Fruit fly (Drosophila melanogaster) Kc167 (cell line): ENCODE results near the gene Ae2.

Experiments
- Myc ChIP-seq: fragments of >200 bp; optimal IDR thresholded peaks from 2 replicates; lab custom pipeline; 2017; ENCODE audit warnings: missing external identifiers
- Sin3A ChIP-seq: fragments of >200 bp; optimal IDR thresholded peaks from 2 replicates; lab custom pipeline; 2018; ENCODE audit warnings: missing external identifiers
- h ChIP-seq: fragments of >200 bp; optimal IDR thresholded peaks from 3 replicates; lab custom pipeline; 2018; ENCODE audit warnings: missing external identifiers
- insv ChIP-seq: fragments of >200 bp; optimal IDR thresholded peaks from 3 replicates; lab custom pipeline; 2018; ENCODE audit warnings: missing external identifiers
- psq ChIP-seq: fragments of >200 bp; optimal IDR thresholded peaks from 2 replicates; lab custom pipeline; 2017; ENCODE audit warnings: missing external identifiers
- ttk ChIP-seq: sonication (Bioruptor generic); optimal IDR thresholded peaks from 2 replicates; lab custom pipeline; 2017; ENCODE audit warnings: missing external identifiers

The Ae2 gene

DNA sequence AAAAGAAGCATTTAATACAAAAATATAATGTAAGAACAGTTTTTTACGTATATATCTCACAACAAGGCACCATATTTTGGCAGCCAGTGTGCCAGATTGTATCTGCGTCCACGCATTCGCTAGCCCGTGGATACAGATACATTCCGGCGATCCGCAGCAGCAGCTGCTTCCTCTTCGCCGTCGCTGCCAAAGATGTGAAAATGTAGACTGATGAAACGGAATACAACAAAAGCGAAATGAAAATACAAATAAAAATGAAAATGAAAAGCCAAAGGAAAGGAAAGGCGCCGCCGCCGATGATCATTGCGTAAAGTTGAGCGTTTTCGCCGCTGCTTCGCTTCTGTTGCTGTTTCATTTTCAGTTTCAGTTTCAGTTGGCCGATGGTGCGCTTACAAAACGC lies 52.4 kb downstream of the Ae2 start:
- TF ChIP-seq ttk (lab: Kevin White, UChicago), result no peak
- TF ChIP-seq Sin3A (lab: Kevin White, UChicago), result no peak
- TF ChIP-seq psq, result no peak
- no peak for TF ChIP-seq insv (lab: Kevin White, UChicago)
- TF ChIP-seq Myc, result no peak
- no peak for TF ChIP-seq h (lab: Kevin White, UChicago)

DNA sequence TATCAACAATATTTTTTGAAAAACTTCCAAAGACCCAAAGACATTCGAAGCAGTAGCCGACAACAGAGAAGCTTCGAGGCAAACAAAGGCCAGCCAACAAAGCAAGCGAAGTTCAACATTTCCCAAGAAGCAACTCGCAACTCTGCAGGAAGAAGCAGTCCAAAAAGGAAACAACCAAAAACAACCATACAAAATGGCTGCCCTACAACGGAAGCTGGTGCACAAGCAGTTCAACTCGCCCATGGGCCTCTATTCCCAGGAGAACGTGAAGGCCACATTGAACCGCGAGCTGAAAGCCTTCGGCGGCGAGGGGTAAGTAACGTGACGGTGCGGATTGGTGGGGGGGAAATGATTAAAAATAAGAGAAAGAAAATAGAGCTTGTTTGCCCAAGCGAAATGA lies 56.9 kb downstream of the Ae2 start:
- TF ChIP-seq psq, result no peak
- no peak for TF ChIP-seq h (lab: Kevin White, UChicago)
- no peak for TF ChIP-seq insv (lab: Kevin White, UChicago)
- no peak for TF ChIP-seq Myc
- no peak for TF ChIP-seq Sin3A (lab: Kevin White, UChicago)
- no peak for TF ChIP-seq ttk (lab: Kevin White, UChicago)

- TF ChIP-seq Sin3A (lab: Kevin White, UChicago) (no peak), psq (no peak), h (lab: Kevin White, UChicago) (no peak), Myc (no peak), ttk (lab: Kevin White, UChicago) (no peak), insv (lab: Kevin White, UChicago) (no peak)
These were observed 57.9 kb downstream of the Ae2 start for dm6 chr3L:9821138-9821681.

DNA sequence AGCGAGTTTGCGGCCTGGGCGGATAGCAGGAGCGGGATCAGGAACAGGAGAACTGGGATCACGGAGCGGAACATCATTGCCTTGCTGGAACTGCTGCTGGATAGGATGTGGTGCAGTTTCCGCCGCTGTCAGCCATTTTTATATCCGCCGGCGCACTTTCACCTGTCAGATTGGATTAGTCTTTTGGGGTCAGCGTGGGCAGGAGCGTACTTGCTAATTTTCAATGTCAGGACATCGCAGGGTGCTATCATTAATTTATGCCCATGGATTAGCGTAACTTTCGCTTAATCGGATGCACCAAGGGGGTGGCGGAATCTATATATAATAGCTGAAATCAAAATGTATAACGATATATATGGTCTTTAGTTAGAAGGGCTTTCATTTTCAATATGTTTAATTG lies 60.5 kb downstream of the Ae2 start, which contains the start of gene Ilp5:
Gene Ilp5, minus strand, starts transcription at position 101 of the 400 bp plus-strand sequence.
- TF ChIP-seq ttk (lab: Kevin White, UChicago) (no peak), psq (no peak), h (lab: Kevin White, UChicago) (no peak), insv (lab: Kevin White, UChicago) (no peak), Sin3A (lab: Kevin White, UChicago) (no peak), Myc (no peak)

DNA sequence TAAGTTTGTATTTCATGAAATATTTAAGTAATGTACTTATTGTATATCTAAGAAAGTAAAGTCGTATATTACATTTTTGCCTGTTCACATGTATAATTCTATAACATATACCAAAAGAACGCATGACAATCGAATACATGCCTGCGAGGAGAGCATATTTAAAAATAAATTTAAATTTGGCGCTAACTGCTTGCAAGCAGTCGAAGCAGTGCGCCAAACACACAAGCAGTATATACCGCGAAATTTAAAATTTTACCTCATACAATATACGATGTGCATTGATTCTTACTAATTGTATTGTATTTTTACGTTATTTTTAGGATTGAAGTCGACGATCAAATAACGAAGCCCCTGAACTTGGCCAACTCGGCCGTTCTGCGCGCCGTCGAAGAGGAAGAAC lies 60.9 kb downstream of the Ae2 start:
- TF ChIP-seq ttk (lab: Kevin White, UChicago) (no peak), Myc (no peak), psq (no peak), insv (lab: Kevin White, UChicago) (no peak), Sin3A (lab: Kevin White, UChicago) (no peak), h (lab: Kevin White, UChicago) (no peak)

DNA sequence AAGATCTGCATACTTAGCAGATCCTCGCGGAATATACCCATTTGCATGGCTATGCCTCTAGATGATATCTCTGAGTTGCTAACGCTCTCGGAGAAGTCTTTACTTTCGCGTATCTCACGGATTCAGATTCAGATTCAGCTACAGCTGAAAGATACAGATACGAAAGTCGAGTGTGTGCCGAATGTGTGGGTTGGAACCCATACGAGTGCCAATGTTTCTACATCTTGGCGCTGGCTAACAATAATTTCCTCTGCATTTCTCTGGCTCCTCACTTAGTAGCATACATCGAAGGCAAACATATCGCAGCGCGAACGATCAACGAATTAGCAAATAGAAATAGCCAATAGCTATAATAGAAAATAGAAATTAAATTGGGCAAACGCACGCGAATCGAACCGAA lies 65.8 kb downstream of the Ae2 start:
- TF ChIP-seq psq, result no peak
- no peak for TF ChIP-seq insv (lab: Kevin White, UChicago)
- TF ChIP-seq Myc, result no peak
- no peak for TF ChIP-seq Sin3A (lab: Kevin White, UChicago)
- no peak for TF ChIP-seq ttk (lab: Kevin White, UChicago)
- TF ChIP-seq h (lab: Kevin White, UChicago), result no peak

DNA sequence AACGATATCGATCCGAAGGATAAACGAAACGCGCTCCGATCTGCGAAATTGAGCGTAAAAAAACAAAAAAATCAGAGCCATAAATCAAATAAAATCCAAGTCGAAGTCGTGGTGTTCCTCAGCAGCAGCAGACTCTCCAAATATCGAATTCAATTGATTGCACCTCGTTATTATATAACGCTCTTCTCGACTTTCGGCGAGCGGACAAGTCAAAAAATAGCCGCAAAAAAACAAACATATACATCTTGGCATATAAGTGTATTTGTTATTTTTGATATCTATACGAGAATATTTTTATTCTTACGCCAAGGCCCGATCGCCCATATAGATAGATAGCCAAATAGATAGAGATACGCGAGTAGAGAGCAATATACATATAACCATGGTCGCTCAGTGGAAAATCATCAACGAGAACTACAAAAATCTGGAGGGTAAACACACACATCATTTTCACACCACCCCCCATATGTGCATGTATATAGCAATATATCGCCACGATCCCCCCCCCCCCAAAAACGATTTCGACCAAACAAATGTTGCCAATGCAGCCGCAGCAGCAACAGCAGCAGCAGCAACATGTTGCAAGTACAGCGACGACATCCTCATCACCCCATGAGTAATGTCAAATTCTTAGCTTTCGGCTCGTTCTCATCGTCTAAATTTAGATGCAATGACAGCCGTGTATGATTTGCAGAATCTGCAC lies 66.4 kb downstream of the Ae2 start:
- no peak for TF ChIP-seq Myc
- no peak for TF ChIP-seq ttk (lab: Kevin White, UChicago)
- TF ChIP-seq Sin3A (lab: Kevin White, UChicago), result no peak
- no peak for TF ChIP-seq h (lab: Kevin White, UChicago)

- TF ChIP-seq h (lab: Kevin White, UChicago) (no peak), psq (no peak), ttk (lab: Kevin White, UChicago) (no peak), Myc (no peak), insv (lab: Kevin White, UChicago) (no peak), Sin3A (lab: Kevin White, UChicago) (no peak)
These were observed 68.8 kb downstream of the Ae2 start for dm6 chr3L:9832125-9832524.
